Fruit fly (Drosophila melanogaster) whole organism, embryonic: ENCODE results near the gene amrt.

ENCODE experiments used
- CG16779 ChIP-seq: fragments of 200-800 bp; sonication (Bioruptor generic); IDR thresholded peaks from 2 replicates; pipeline ENCODE4 v1.3.6; 2022; ENCODE audit warnings: missing biosample characterization, missing genetic modification characterization
- CG2116 ChIP-seq: fragments of 200-800 bp; sonication (Bioruptor generic); optimal IDR thresholded peaks from 3 replicates; lab custom pipeline; 2018; ENCODE audit warnings: missing biosample characterization, mild to moderate bottlenecking, missing genetic modification characterization
- bowl ChIP-seq: fragments of 200-800 bp; sonication (Bioruptor generic); IDR thresholded peaks from 2 replicates; pipeline ENCODE4 v1.3.6; 2022; ENCODE audit warnings: missing biosample characterization, missing genetic modification characterization

DNA sequence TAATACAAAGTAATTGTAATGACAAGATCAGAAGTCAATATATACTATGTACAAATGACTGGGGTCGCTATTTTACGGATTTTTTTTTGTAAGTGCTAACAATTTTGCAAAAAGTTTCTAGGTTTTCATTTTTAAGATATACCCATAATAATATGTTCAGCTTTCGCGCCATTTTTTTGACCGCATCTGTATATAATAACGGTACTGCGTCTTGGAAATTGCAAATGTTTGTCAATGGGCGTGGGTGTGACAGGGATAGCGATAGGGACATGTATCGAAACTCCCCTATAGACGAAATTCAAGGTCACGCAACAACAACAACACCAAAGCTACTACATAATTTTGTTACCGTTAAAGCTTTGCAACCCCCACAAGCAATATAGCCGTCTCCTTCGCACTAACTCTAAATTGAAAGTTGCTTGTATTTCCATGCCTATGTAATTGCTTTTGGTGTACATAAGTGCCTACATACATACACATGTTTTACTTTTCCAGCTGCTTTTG, 29.7 kb upstream of the amrt start:
- TF ChIP-seq CG2116 (GFP tag; lab: Kevin White, UChicago) (no peak), CG16779 (no peak), bowl (no peak)
